Worm (Caenorhabditis elegans): ENCODE results near the gene K03B4.9.

Gene K03B4.9

ce11 chrV:4686680-4687470 lies 14.5 kb upstream of the K03B4.9 start, which contains the start of gene taf-10 (continued):
- no peak for TF ChIP-seq set-16 (GFP tag; IDR thresholded peaks at IDR 0.05)
- peak; percentile 2 for TF ChIP-seq duxl-1 (tag; optimal IDR thresholded peaks at IDR 0.05; ENCODE audit: poor library complexity)
- no peak for TF ChIP-seq unc-62 (GFP tag; optimal IDR thresholded peaks at IDR 0.05 in 1 of 2)
- TF ChIP-seq unc-62 (tag; optimal IDR thresholded peaks at IDR 0.05) = no peak
- TF ChIP-seq lin-38 (GFP tag; IDR thresholded peaks at IDR 0.05) = peak; percentile 44

ce11 chrV:4684137-4684536 lies 11.8 kb upstream of the K03B4.9 start:
- TF ChIP-seq dve-1 (tag; optimal IDR thresholded peaks at IDR 0.05; ENCODE audit: insufficient read depth) = no peak
- peak in 1 of 2 experiments; percentile 7 for TF ChIP-seq unc-62 (GFP tag; optimal IDR thresholded peaks at IDR 0.05 in 1 of 2)
- TF ChIP-seq unc-62 (tag; optimal IDR thresholded peaks at IDR 0.05) = no peak
- TF ChIP-seq zfp-3 (GFP tag; conservative IDR thresholded peaks at IDR 0.05) = no peak
- TF ChIP-seq zip-2 (tag; optimal IDR thresholded peaks at IDR 0.05) = no peak
- no peak for TF ChIP-seq lir-3 (tag; optimal IDR thresholded peaks at IDR 0.05)

DNA sequence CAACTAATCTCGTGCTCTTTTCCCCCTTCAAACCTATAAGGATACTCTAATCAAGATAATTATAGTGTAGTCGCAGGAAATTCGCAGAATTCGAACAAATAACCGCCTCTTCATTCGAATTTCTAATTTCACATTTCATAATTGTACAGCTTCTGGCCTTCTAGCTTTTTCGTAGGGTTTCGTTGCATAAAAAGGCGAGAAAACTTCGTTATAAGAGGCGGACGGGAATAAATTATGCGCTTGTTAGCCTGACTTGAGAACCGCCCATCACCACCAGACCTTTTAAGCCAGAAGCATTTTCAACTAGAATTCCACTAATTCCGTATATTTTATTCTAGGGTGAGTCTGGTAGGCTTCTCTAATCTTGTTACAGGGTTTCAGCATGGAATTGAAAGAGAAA lies 9.3 kb upstream of the K03B4.9 start, which contains the start of gene K03B4.4:
K03B4.4 (plus strand) TSS at position 301 of the 400 bp plus-strand sequence.
- TF ChIP-seq zip-11 (GFP tag; IDR thresholded peaks at IDR 0.05) (no peak), F10B5.3 (tag; optimal IDR thresholded peaks at IDR 0.05) (no peak), duxl-1 (tag; optimal IDR thresholded peaks at IDR 0.05; ENCODE audit: poor library complexity) (no peak), dpl-1 (GFP tag; optimal IDR thresholded peaks at IDR 0.05) (no peak), egl-27 (tag; optimal IDR thresholded peaks at IDR 0.05) (no peak), Y48G9A.11 (GFP tag; IDR thresholded peaks at IDR 0.05) (no peak), hif-1 (tag; optimal IDR thresholded peaks at IDR 0.05) (no peak), spr-3 (GFP tag; optimal IDR thresholded peaks at IDR 0.05) (no peak), nhr-77 (tag; optimal IDR thresholded peaks at IDR 0.05) (no peak), ZK337.2 (GFP tag; IDR thresholded peaks at IDR 0.05) (no peak), ctbp-1 (GFP tag; IDR thresholded peaks at IDR 0.05) (no peak), F26F4.8 (GFP tag; conservative IDR thresholded peaks at IDR 0.05) (no peak), nhr-6 (tag; optimal IDR thresholded peaks at IDR 0.05) (no peak), lin-1 (GFP tag; IDR thresholded peaks at IDR 0.05) (no peak), ceh-82 (tag; optimal IDR thresholded peaks at IDR 0.05) (no peak), gei-8 (GFP tag; optimal IDR thresholded peaks at IDR 0.05) (no peak), nhr-41 (GFP tag; IDR thresholded peaks at IDR 0.05) (no peak), lin-38 (GFP tag; IDR thresholded peaks at IDR 0.05) (no peak), unc-39 (tag; optimal IDR thresholded peaks at IDR 0.05) (no peak), ztf-11 (tag; optimal IDR thresholded peaks at IDR 0.05) (no peak)

- TF ChIP-seq unc-39 (tag; optimal IDR thresholded peaks at IDR 0.05) = no peak
- TF ChIP-seq nhr-48 (tag; optimal IDR thresholded peaks at IDR 0.05) = no peak
- TF ChIP-seq nhr-41 (GFP tag; IDR thresholded peaks at IDR 0.05) = no peak
- no peak for TF ChIP-seq ceh-44 (GFP tag; IDR thresholded peaks at IDR 0.05)
- TF ChIP-seq spr-3 (GFP tag; optimal IDR thresholded peaks at IDR 0.05) = no peak
- no peak for TF ChIP-seq Y5F2A.4 (GFP tag; optimal IDR thresholded peaks at IDR 0.05)
- no peak for TF ChIP-seq nhr-10 (tag; optimal IDR thresholded peaks at IDR 0.05)
- TF ChIP-seq hmg-1.1 (GFP tag; IDR thresholded peaks at IDR 0.05) = no peak
- TF ChIP-seq nhr-102 (tag; optimal IDR thresholded peaks at IDR 0.05) = no peak
- no peak for TF ChIP-seq fos-1 (tag; optimal IDR thresholded peaks at IDR 0.05)
- no peak for TF ChIP-seq dmd-8 (GFP tag; IDR thresholded peaks at IDR 0.05)
These were observed 4.4 kb upstream of the K03B4.9 start for ce11 chrV:4676812-4677211.
